Fruit fly (Drosophila melanogaster): Measurements from ENCODE around the gene Ir7f.

Gene Ir7f

DNA sequence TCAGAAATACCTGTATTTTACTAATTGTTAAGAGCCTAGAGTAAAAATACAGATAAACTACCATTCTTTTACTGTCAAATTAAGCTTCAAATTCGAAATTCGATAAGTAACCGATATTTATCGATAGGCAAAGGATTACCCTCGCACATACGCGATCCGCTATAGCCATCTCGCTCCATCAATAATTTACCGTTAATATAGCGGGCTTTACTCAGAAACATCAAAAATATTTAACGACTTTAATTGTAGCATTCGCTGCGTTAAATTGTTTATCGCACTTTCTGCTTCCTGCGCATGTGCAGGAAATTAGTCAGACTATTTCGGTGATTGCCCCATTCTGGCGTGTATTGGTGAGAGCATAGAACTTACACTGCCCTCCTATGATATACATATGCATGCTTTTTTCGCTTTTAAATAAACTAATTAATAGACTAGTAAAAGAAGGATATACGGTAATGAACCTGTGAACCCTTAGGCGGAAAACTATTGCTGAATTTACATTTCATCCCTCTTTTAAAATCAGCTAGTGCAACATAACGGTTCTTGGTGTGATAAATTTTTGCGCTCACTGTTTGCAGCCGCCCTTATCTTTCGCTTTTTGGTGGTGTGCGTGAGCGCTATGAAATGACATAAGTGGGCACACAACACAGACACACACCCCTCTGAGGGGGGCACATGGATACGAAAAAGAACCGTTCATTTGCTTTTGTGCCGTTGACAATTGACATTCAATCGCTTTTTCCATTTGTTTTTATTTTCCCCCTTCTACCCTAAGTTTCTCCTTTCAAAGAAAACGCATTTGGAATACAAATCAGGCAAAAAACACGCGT lies 24.6 kb upstream of the Ir7f start, which contains the start of the genes dpr14 and spidey (continued):
- TF ChIP-seq sens-2 (GFP tag; IDR thresholded peaks at IDR 0.05), result peak; percentile 46; the same call in 1 of the 2 replicates
- TF ChIP-seq BEAF-32 (GFP tag; optimal IDR thresholded peaks at IDR 0.05), result peak; percentile 50
- TF ChIP-seq br (optimal IDR thresholded peaks at IDR 0.05), result no peak
- peak; percentile 87 for TF ChIP-seq gsb-n (tag; optimal IDR thresholded peaks at IDR 0.05)
- TF ChIP-seq Ssrp (tag; optimal IDR thresholded peaks at IDR 0.05), result peak; percentile 78
- peak; percentile 91 for TF ChIP-seq bcd (GFP tag; optimal IDR thresholded peaks at IDR 0.05)
- TF ChIP-seq Dip2 (GFP tag; IDR thresholded peaks at IDR 0.05), result 0 out of 2 replicates have a peak, but pooled peaks have one; percentile 31
- peak; percentile 22; the same call in 1 of the 2 replicates for TF ChIP-seq amos (GFP tag; IDR thresholded peaks at IDR 0.05; ENCODE audit: partially characterized antibody)
- TF ChIP-seq H15 (GFP tag; IDR thresholded peaks at IDR 0.05), result peak; percentile 79; the same call in 2 of the 3 replicates
- peak; percentile 86 for TF ChIP-seq Fer2 (tag; optimal IDR thresholded peaks at IDR 0.05)
- peak; percentile 89 for TF ChIP-seq org-1 (GFP tag; optimal IDR thresholded peaks at IDR 0.05)
- peak; percentile 89 for TF ChIP-seq HLH3B (GFP tag; IDR thresholded peaks at IDR 0.05)
- peak; percentile 86 for TF ChIP-seq CG14667 (GFP tag; IDR thresholded peaks at IDR 0.05)
- peak; percentile 88 to 98 for TF ChIP-seq Pdp1 (GFP tag; optimal IDR thresholded peaks at IDR 0.05)
- TF ChIP-seq fd96Cb (tag; optimal IDR thresholded peaks at IDR 0.05), result peak; percentile 88
- TF ChIP-seq Hey (tag; optimal IDR thresholded peaks at IDR 0.05), result peak; percentile 67
- peak; percentile 76 for TF ChIP-seq CG4730 (GFP tag; IDR thresholded peaks at IDR 0.05)
- TF ChIP-seq ro (GFP tag; IDR thresholded peaks at IDR 0.05), result peak; percentile 42; the same call in 1 of the 2 replicates
- TF ChIP-seq CG11696 (GFP tag; IDR thresholded peaks at IDR 0.05), result peak; percentile 80
- TF ChIP-seq pum (GFP tag; optimal IDR thresholded peaks at IDR 0.05), result peak; percentile 82
- TF ChIP-seq CG9932 (GFP tag; IDR thresholded peaks at IDR 0.05), result peak; percentile 91
- TF ChIP-seq Ravus (GFP tag; IDR thresholded peaks at IDR 0.05), result peak; percentile 67
- peak; percentile 64 for TF ChIP-seq CG10959 (GFP tag; IDR thresholded peaks at IDR 0.05)
- peak; percentile 86 for TF ChIP-seq CG13775 (GFP tag; optimal IDR thresholded peaks at IDR 0.05)
- TF ChIP-seq psq (GFP tag; optimal IDR thresholded peaks at IDR 0.05), result peak; percentile 49
- peak; percentile 84 for TF ChIP-seq CG10147 (GFP tag; optimal IDR thresholded peaks at IDR 0.05)
- TF ChIP-seq sqz (GFP tag; optimal IDR thresholded peaks at IDR 0.05), result peak; percentile 81
- peak; percentile 89 for TF ChIP-seq Optix (GFP tag; IDR thresholded peaks at IDR 0.05)
- TF ChIP-seq dmrt11E (tag; optimal IDR thresholded peaks at IDR 0.05), result peak; percentile 73
- TF ChIP-seq CG3838 (GFP tag; optimal IDR thresholded peaks at IDR 0.05), result peak; percentile 62
- TF ChIP-seq E2f1 (GFP tag; IDR thresholded peaks at IDR 0.05), result peak; percentile 91
- peak; percentile 87 for TF ChIP-seq CG6854 (GFP tag; optimal IDR thresholded peaks at IDR 0.05)
- TF ChIP-seq Atf3 (GFP tag; optimal IDR thresholded peaks at IDR 0.05), result peak; percentile 89
- TF ChIP-seq CG7987 (GFP tag; optimal IDR thresholded peaks at IDR 0.05), result peak; percentile 78
- peak; percentile 86 for TF ChIP-seq CG6689 (GFP tag; IDR thresholded peaks at IDR 0.05)
- TF ChIP-seq Dp (GFP tag; optimal IDR thresholded peaks at IDR 0.05), result peak; percentile 55
- TF ChIP-seq CG6791 (GFP tag; IDR thresholded peaks at IDR 0.05; ENCODE audit: partially characterized antibody), result peak; percentile 52; the same call in 2 of the 3 replicates
- peak; percentile 64 for TF ChIP-seq Usf (GFP tag; optimal IDR thresholded peaks at IDR 0.05)
- peak; percentile 89 for TF ChIP-seq CG12219 (GFP tag; optimal IDR thresholded peaks at IDR 0.05)
- peak; percentile 74 for TF ChIP-seq CG3407 (GFP tag; optimal IDR thresholded peaks at IDR 0.05)
- peak; percentile 66; the same call in 2 of the 3 replicates for TF ChIP-seq jigr1 (GFP tag; IDR thresholded peaks at IDR 0.05)
- TF ChIP-seq CG14441 (GFP tag; IDR thresholded peaks at IDR 0.05), result peak; percentile 86
- no peak for TF ChIP-seq sc (optimal IDR thresholded peaks at IDR 0.05)
- peak; percentile 67 for TF ChIP-seq sc (GFP tag; optimal IDR thresholded peaks at IDR 0.05)
- peak; percentile 74 for TF ChIP-seq Jarid2 (GFP tag; optimal IDR thresholded peaks at IDR 0.05)
- TF ChIP-seq grau (tag; optimal IDR thresholded peaks at IDR 0.05), result peak; percentile 92
- peak; percentile 89 for TF ChIP-seq fu2 (GFP tag; optimal IDR thresholded peaks at IDR 0.05)
- peak; percentile 77 for TF ChIP-seq ara (GFP tag; IDR thresholded peaks at IDR 0.05)
- TF ChIP-seq CG8359 (GFP tag; optimal IDR thresholded peaks at IDR 0.05; ENCODE audit: borderline replicate concordance), result peak; percentile 63
